Fruit fly (Drosophila melanogaster) whole organism, embryonic: Measurements from ENCODE around the gene CG16957.

Source experiments
- B-H1 ChIP-seq: fragments of 200-800 bp; sonication (Bioruptor generic); IDR thresholded peaks from 3 replicates; pipeline ENCODE4 v1.3.6; 2022; ENCODE audit warnings: missing biosample characterization, missing genetic modification characterization
- CG12236 ChIP-seq: fragments of 200-800 bp; sonication (Bioruptor generic); optimal IDR thresholded peaks from 2 replicates; lab custom pipeline; 2016; ENCODE audit warnings: missing biosample characterization, missing genetic modification characterization
- CG12299 ChIP-seq: fragments of 200-800 bp; sonication (Bioruptor generic); optimal IDR thresholded peaks from 2 replicates; lab custom pipeline; 2018; ENCODE audit warnings: missing biosample characterization, mild to moderate bottlenecking, missing genetic modification characterization
- CG1233 ChIP-seq: fragments of 200-800 bp; sonication (Bioruptor generic); optimal IDR thresholded peaks from 4 replicates; lab custom pipeline; 2018; ENCODE audit warnings: missing biosample characterization, mild to moderate bottlenecking, missing genetic modification characterization
- CG12659 ChIP-seq: fragments of 200-800 bp; sonication (Bioruptor generic); optimal IDR thresholded peaks from 3 replicates; lab custom pipeline; 2017; ENCODE audit warnings: mild to moderate bottlenecking, missing biosample characterization, missing genetic modification reagents, missing genetic modification characterization
- CG13287 ChIP-seq: fragments of 200-800 bp; sonication (Bioruptor generic); IDR thresholded peaks from 2 replicates; pipeline ENCODE4 v1.3.6; 2022; ENCODE audit warnings: missing biosample characterization, missing genetic modification characterization; ENCODE audit not compliant: partially characterized antibody
- CG13775 ChIP-seq: fragments of 200-800 bp; sonication (Bioruptor generic); optimal IDR thresholded peaks from 3 replicates; lab custom pipeline; 2017; ENCODE audit warnings: missing biosample characterization, mild to moderate bottlenecking, missing genetic modification characterization
- CG15479 ChIP-seq: fragments of 200-800 bp; sonication (Bioruptor generic); optimal IDR thresholded peaks from 3 replicates; lab custom pipeline; 2019; ENCODE audit warnings: missing biosample characterization, mild to moderate bottlenecking, missing genetic modification characterization, moderate library complexity
- CG3281 ChIP-seq: fragments of 200-800 bp; sonication (Bioruptor generic); optimal IDR thresholded peaks from 3 replicates; lab custom pipeline; 2017; ENCODE audit warnings: missing biosample characterization, mild to moderate bottlenecking, missing genetic modification characterization
- CG42726 ChIP-seq: fragments of 200-800 bp; sonication (Bioruptor generic); IDR thresholded peaks from 2 replicates; pipeline ENCODE4 v1.3.6; 2022; ENCODE audit warnings: missing biosample characterization, missing genetic modification characterization; ENCODE audit not compliant: partially characterized antibody
- CG8290 ChIP-seq, 3 experiments: fragments of 200-800 bp; sonication (Bioruptor generic); optimal IDR thresholded peaks; 2 replicates each; lab custom pipeline; 2016 to 2019; ENCODE audit warnings: missing biosample characterization in 3 of 3, missing genetic modification characterization in 3 of 3, mild to moderate bottlenecking in 2 of 3, moderate library complexity in 1 of 3
- CG9215 ChIP-seq: fragments of 200-800 bp; sonication (Bioruptor generic); IDR thresholded peaks from 2 replicates; pipeline ENCODE4 v1.3.6; 2022; ENCODE audit warnings: missing biosample characterization, missing genetic modification characterization
- CG9437 ChIP-seq: fragments of 200-800 bp; sonication (Bioruptor generic); optimal IDR thresholded peaks from 2 replicates; lab custom pipeline; 2018; ENCODE audit warnings: missing biosample characterization, mild to moderate bottlenecking, missing genetic modification characterization
- CG9727 ChIP-seq: fragments of 200-800 bp; sonication (Bioruptor generic); optimal IDR thresholded peaks from 3 replicates; lab custom pipeline; 2017; ENCODE audit warnings: missing biosample characterization, mild to moderate bottlenecking, missing genetic modification characterization
- CG9817 ChIP-seq: fragments of 200-800 bp; sonication (Bioruptor generic); optimal IDR thresholded peaks from 2 replicates; lab custom pipeline; 2018; ENCODE audit warnings: missing biosample characterization, mild to moderate bottlenecking, missing genetic modification characterization, moderate library complexity
- CG9932 ChIP-seq: fragments of 200-800 bp; sonication (Bioruptor generic); IDR thresholded peaks from 2 replicates; pipeline ENCODE4 v1.3.6; 2022; ENCODE audit warnings: missing biosample characterization, missing genetic modification characterization
- D19A ChIP-seq: fragments of 200-800 bp; optimal IDR thresholded peaks from 3 replicates; lab custom pipeline; 2019; ENCODE audit warnings: missing biosample characterization, mild to moderate bottlenecking, missing genetic modification characterization, moderate library complexity
- Doc3 ChIP-seq: fragments of 200-800 bp; sonication (Bioruptor generic); IDR thresholded peaks from 3 replicates; pipeline ENCODE4 v1.3.6; 2022; ENCODE audit warnings: missing biosample characterization, missing genetic modification characterization; ENCODE audit not compliant: partially characterized antibody
- Dref ChIP-seq: fragments of 200-800 bp; sonication (Bioruptor generic); IDR thresholded peaks from 2 replicates; pipeline ENCODE4 v1.3.6; 2022; ENCODE audit warnings: missing biosample characterization, missing genetic modification characterization
- Eip74EF ChIP-seq, 2 experiments: fragments of 200-800 bp in 1 of 2; fragments of >200 bp in 1 of 2; sonication (Bioruptor generic) in 1 of 2; optimal IDR thresholded peaks; 2 replicates each; lab custom pipeline; 2017 to 2019; ENCODE audit warnings: missing biosample characterization in 2 of 2, missing genetic modification characterization in 2 of 2, mild to moderate bottlenecking in 1 of 2, moderate library complexity in 1 of 2
- Gsc ChIP-seq: fragments of 200-800 bp; sonication (Bioruptor generic); IDR thresholded peaks from 2 replicates; pipeline ENCODE4 v1.3.6; 2022; ENCODE audit warnings: missing biosample characterization, missing genetic modification characterization
- HmgD ChIP-seq: fragments of 200-800 bp; sonication (Bioruptor generic); optimal IDR thresholded peaks from 3 replicates; lab custom pipeline; 2016; ENCODE audit warnings: missing biosample characterization, missing genetic modification characterization
- Jarid2 ChIP-seq: fragments of 200-800 bp; sonication (Bioruptor generic); optimal IDR thresholded peaks from 3 replicates; lab custom pipeline; 2017; ENCODE audit warnings: mild to moderate bottlenecking, missing biosample characterization, missing genetic modification reagents, missing genetic modification characterization
- Lpt ChIP-seq: fragments of >200 bp; optimal IDR thresholded peaks from 2 replicates; lab custom pipeline; 2018; ENCODE audit warnings: missing biosample characterization, missing genetic modification characterization
- MESR4 ChIP-seq: fragments of 200-800 bp; sonication (Bioruptor generic); optimal IDR thresholded peaks from 2 replicates; lab custom pipeline; 2018; ENCODE audit warnings: missing biosample characterization, mild to moderate bottlenecking, missing genetic modification characterization, moderate library complexity
- MTF-1 ChIP-seq: fragments of 200-800 bp; sonication (Bioruptor generic); optimal IDR thresholded peaks from 2 replicates; lab custom pipeline; 2018; ENCODE audit warnings: missing biosample characterization, mild to moderate bottlenecking, missing genetic modification characterization, borderline replicate concordance
- Med ChIP-seq: fragments of 200-800 bp; sonication (Bioruptor generic); peaks from one replicate; lab custom pipeline; 2016; ENCODE audit warnings: missing biosample characterization, missing genetic modification characterization, mild to moderate bottlenecking, inconsistent platforms, moderate library complexity
- Nf-YB ChIP-seq: fragments of 200-800 bp; sonication (Bioruptor generic); optimal IDR thresholded peaks from 3 replicates; lab custom pipeline; 2019; ENCODE audit warnings: missing biosample characterization, mild to moderate bottlenecking, missing genetic modification characterization, moderate library complexity
- Ravus ChIP-seq: fragments of 200-800 bp; sonication (Bioruptor generic); IDR thresholded peaks from 2 replicates; pipeline ENCODE4 v1.3.6; 2022; ENCODE audit warnings: missing biosample characterization, missing genetic modification characterization
- Side ChIP-seq: fragments of 200-800 bp; sonication (Bioruptor generic); optimal IDR thresholded peaks from 2 replicates; lab custom pipeline; 2016; ENCODE audit warnings: missing biosample characterization, missing genetic modification characterization
- abd-A ChIP-seq: fragments of 200-800 bp; sonication (Bioruptor generic); optimal IDR thresholded peaks from 3 replicates; lab custom pipeline; 2019; ENCODE audit warnings: missing biosample characterization, mild to moderate bottlenecking, missing genetic modification characterization, moderate library complexity
- amos ChIP-seq: fragments of 200-800 bp; sonication (Bioruptor generic); IDR thresholded peaks from 2 replicates; pipeline ENCODE4 v1.3.6; 2022; ENCODE audit warnings: missing biosample characterization, missing genetic modification characterization; ENCODE audit not compliant: partially characterized antibody
- dysf ChIP-seq: fragments of 200-800 bp; sonication (Bioruptor generic); IDR thresholded peaks from 3 replicates; pipeline ENCODE4 v1.3.6; 2022; ENCODE audit warnings: missing biosample characterization, missing genetic modification characterization
- fd102C ChIP-seq: fragments of 200-800 bp; sonication (Bioruptor generic); optimal IDR thresholded peaks from 2 replicates; lab custom pipeline; 2018; ENCODE audit warnings: missing biosample characterization, mild to moderate bottlenecking, missing genetic modification characterization, moderate library complexity
- gfzf ChIP-seq: fragments of 200-800 bp; sonication (Bioruptor generic); optimal IDR thresholded peaks from 2 replicates; lab custom pipeline; 2016; ENCODE audit warnings: missing biosample characterization, mild to moderate bottlenecking, missing genetic modification characterization, moderate library complexity
- h ChIP-seq: fragments of >200 bp; optimal IDR thresholded peaks from 2 replicates; lab custom pipeline; 2017
- insv ChIP-seq, 2 experiments: fragments of 200-800 bp; sonication (Bioruptor generic); optimal IDR thresholded peaks; 3 replicates each; lab custom pipeline; 2016 to 2018; ENCODE audit warnings: missing biosample characterization in 2 of 2, missing genetic modification characterization in 2 of 2
- klu ChIP-seq: fragments of 200-800 bp; sonication (Bioruptor generic); IDR thresholded peaks from 2 replicates; pipeline ENCODE4 v1.3.6; 2022; ENCODE audit warnings: missing biosample characterization, missing genetic modification characterization
- onecut ChIP-seq: fragments of 200-800 bp; sonication (Bioruptor generic); IDR thresholded peaks from 2 replicates; pipeline ENCODE4 v1.3.6; 2022; ENCODE audit warnings: missing biosample characterization, missing genetic modification characterization
- row ChIP-seq: fragments of 200-800 bp; sonication (Bioruptor generic); IDR thresholded peaks from 3 replicates; pipeline ENCODE4 v1.3.6; 2022; ENCODE audit warnings: missing biosample characterization, missing genetic modification characterization
- sc ChIP-seq, 3 experiments: fragments of >200 bp in 2 of 3; fragments of 200-800 bp in 1 of 3; sonication (Bioruptor generic) in 1 of 3; optimal IDR thresholded peaks; 2 replicates in 2 of 3; 3 replicates in 1 of 3; lab custom pipeline; 2017; ENCODE audit warnings: mild to moderate bottlenecking in 1 of 3, missing biosample characterization in 1 of 3, missing genetic modification characterization in 1 of 3, missing genetic modification reagents in 1 of 3
- sd ChIP-seq: fragments of 200-800 bp; sonication (Bioruptor generic); optimal IDR thresholded peaks from 3 replicates; lab custom pipeline; 2018; ENCODE audit warnings: missing biosample characterization, mild to moderate bottlenecking, missing genetic modification characterization, moderate library complexity
- slou ChIP-seq: fragments of 200-800 bp; sonication (Bioruptor generic); optimal IDR thresholded peaks from 3 replicates; lab custom pipeline; 2016; ENCODE audit warnings: missing biosample characterization, missing genetic modification characterization
- sr ChIP-seq: fragments of 200-800 bp; sonication (Bioruptor generic); IDR thresholded peaks from 3 replicates; pipeline ENCODE4 v1.3.6; 2022; ENCODE audit warnings: missing biosample characterization, missing genetic modification characterization
- sug ChIP-seq: fragments of 200-800 bp; optimal IDR thresholded peaks from 2 replicates; lab custom pipeline; 2019; ENCODE audit warnings: missing biosample characterization, mild to moderate bottlenecking, missing genetic modification characterization, moderate library complexity
- tap ChIP-seq: fragments of 200-800 bp; optimal IDR thresholded peaks from 3 replicates; lab custom pipeline; 2019; ENCODE audit warnings: missing biosample characterization, mild to moderate bottlenecking, missing genetic modification characterization, moderate library complexity
- wek ChIP-seq: fragments of 200-800 bp; sonication (Bioruptor generic); optimal IDR thresholded peaks from 3 replicates; lab custom pipeline; 2018; ENCODE audit warnings: missing biosample characterization, mild to moderate bottlenecking, missing genetic modification characterization, moderate library complexity
- yki ChIP-seq: fragments of >200 bp; optimal IDR thresholded peaks from 3 replicates; lab custom pipeline; 2018
- zfh2 ChIP-seq: fragments of 200-800 bp; sonication (Bioruptor generic); optimal IDR thresholded peaks from 2 replicates; lab custom pipeline; 2016; ENCODE audit warnings: missing biosample characterization, missing genetic modification characterization

CG16957 gene

DNA sequence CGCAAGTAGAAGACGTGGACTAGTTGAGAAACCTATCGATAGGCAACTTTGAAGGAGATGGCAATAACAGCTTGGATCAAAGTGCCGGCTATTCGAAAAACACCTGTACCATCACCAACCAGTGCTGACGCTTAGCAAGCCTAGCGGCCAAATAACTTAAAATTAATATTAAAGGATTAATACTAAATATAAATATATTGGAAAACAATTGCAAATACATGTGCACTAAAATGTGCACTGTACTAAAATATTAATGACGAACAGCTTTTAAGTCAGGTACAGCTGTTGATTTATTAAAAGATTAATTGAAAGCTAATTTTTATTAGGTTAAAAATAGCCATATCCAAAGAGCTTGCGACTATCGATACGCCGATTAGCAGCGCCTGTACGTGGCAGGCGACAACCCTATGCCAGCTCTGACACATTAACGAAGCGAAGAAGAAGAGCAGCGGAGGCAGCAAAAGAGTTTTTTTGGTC lies 17.5 kb downstream of the CG16957 start, which contains the start of the genes CG9302 and beta'COP (continued):
- peak; percentile 63 for TF ChIP-seq amos (GFP tag; lab: Robert Waterston, UW)
- peak; percentile 57 for TF ChIP-seq Doc3 (GFP tag; lab: Robert Waterston, UW)
- TF ChIP-seq tap (tag; lab: Kevin White, UChicago): no peak
- peak; percentile 81 for TF ChIP-seq CG9932 (GFP tag; lab: Robert Waterston, UW)
- TF ChIP-seq fd102C: no peak
- peak; percentile 36 for TF ChIP-seq CG1233 (GFP tag; lab: Kevin White, UChicago)
- peak; percentile 85 for TF ChIP-seq sug (tag; lab: Kevin White, UChicago)
- no peak for TF ChIP-seq Gsc (GFP tag; lab: Robert Waterston, UW)
- peak; percentile 89 for TF ChIP-seq CG12659 (GFP tag; lab: Kevin White, UChicago)
- no peak for TF ChIP-seq Eip74EF (GFP tag; optimal IDR thresholded peaks at IDR 0.05; lab: Kevin White, UChicago)
- no peak for TF ChIP-seq h
- no peak for TF ChIP-seq MESR4 (GFP tag; lab: Kevin White, UChicago)
- no peak for TF ChIP-seq CG15479 (GFP tag; lab: Kevin White, UChicago)
- no peak for TF ChIP-seq sd
- TF ChIP-seq CG13775 (GFP tag; lab: Kevin White, UChicago): peak; percentile 83
- peak; percentile 68; the same call in 2 of the 3 replicates for TF ChIP-seq dysf (GFP tag; lab: Robert Waterston, UW)
- peak in 1 of 2 experiments; percentile 37 for TF ChIP-seq insv (GFP tag; optimal IDR thresholded peaks at IDR 0.05; lab: Kevin White, UChicago)
- no peak for TF ChIP-seq wek
- TF ChIP-seq zfh2 (GFP tag; lab: Kevin White, UChicago): peak; percentile 64
- TF ChIP-seq klu (GFP tag; lab: Robert Waterston, UW): peak; percentile 73; the same call in 1 of the 2 replicates
- TF ChIP-seq CG13287: peak; percentile 74
- TF ChIP-seq Lpt (GFP tag; lab: Kevin White, UChicago): no peak
- peak; percentile 81 for TF ChIP-seq slou (GFP tag; lab: Kevin White, UChicago)
- no peak for TF ChIP-seq HmgD
- TF ChIP-seq Ravus (GFP tag; lab: Robert Waterston, UW): no peak
- TF ChIP-seq gfzf (GFP tag; lab: Kevin White, UChicago): no peak
- peak; percentile 81 for TF ChIP-seq CG3281 (GFP tag; lab: Kevin White, UChicago)
- TF ChIP-seq CG12236 (GFP tag; lab: Kevin White, UChicago): no peak
- no peak for TF ChIP-seq yki
- TF ChIP-seq CG9817 (tag; lab: Kevin White, UChicago): peak; percentile 75
- no peak for TF ChIP-seq CG12299 (tag; lab: Kevin White, UChicago)
- TF ChIP-seq CG8290 (GFP tag; optimal IDR thresholded peaks at IDR 0.05; lab: Kevin White, UChicago): peak; percentile 47
- TF ChIP-seq CG8290 (tag; optimal IDR thresholded peaks at IDR 0.05; lab: Kevin White, UChicago): peak in 1 of 2 experiments; percentile 15
- no peak for TF ChIP-seq Side
- peak; percentile 60 for TF ChIP-seq CG9437 (GFP tag; lab: Kevin White, UChicago)
- TF ChIP-seq Med: peak; percentile 84
- TF ChIP-seq abd-A (tag; lab: Kevin White, UChicago): no peak
- peak; percentile 74 for TF ChIP-seq CG9215 (GFP tag; lab: Robert Waterston, UW)
- TF ChIP-seq MTF-1 (GFP tag; lab: Kevin White, UChicago): no peak
- TF ChIP-seq sc (optimal IDR thresholded peaks at IDR 0.05; lab: Kevin White, UChicago): no peak
- TF ChIP-seq sc (GFP tag; optimal IDR thresholded peaks at IDR 0.05; lab: Kevin White, UChicago): peak; percentile 39
- TF ChIP-seq onecut (GFP tag; lab: Robert Waterston, UW): 0 out of 2 replicates have a peak, but pooled peaks have one; percentile 17
- peak; percentile 95 for TF ChIP-seq row (GFP tag; lab: Robert Waterston, UW)
- TF ChIP-seq CG42726 (GFP tag; lab: Robert Waterston, UW): no peak
- TF ChIP-seq Jarid2: no peak
- TF ChIP-seq CG9727 (GFP tag; lab: Kevin White, UChicago): peak; percentile 78
- TF ChIP-seq D19A (tag; lab: Kevin White, UChicago): no peak
- peak; percentile 68 for TF ChIP-seq Dref
- TF ChIP-seq B-H1 (GFP tag; lab: Robert Waterston, UW): peak; percentile 16; the same call in 1 of the 3 replicates
- no peak for TF ChIP-seq Nf-YB (GFP tag; lab: Kevin White, UChicago)
- TF ChIP-seq sr (GFP tag; lab: Robert Waterston, UW): no peak
